Worm (Caenorhabditis elegans): ENCODE results near the gene C35D10.17.

DNA sequence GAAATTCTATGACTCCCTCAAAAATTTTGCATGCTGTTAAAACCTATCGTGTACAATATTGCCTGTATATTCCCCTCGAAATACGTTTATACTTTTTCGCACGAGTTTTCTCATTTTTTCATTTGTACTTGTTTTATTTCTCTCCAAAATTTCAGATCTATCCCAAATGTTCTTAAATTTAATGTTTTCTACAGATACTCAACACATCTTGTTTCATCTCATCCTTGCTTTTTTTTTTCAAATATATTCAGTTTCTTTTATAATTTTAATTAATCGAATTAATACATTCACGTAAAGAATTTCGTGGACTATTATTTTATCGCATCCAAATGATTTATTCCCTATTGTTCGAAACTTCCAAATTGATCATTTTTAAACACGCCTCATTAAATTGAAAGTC lies 11.9 kb upstream of the C35D10.17 start, which contains the start of gene C35D10.8:
- TF ChIP-seq scrt-1 (GFP tag; IDR thresholded peaks at IDR 0.05) (no peak), aly-1 (tag; optimal IDR thresholded peaks at IDR 0.05) (no peak), ceh-36 (tag; optimal IDR thresholded peaks at IDR 0.05) (no peak), flt-1 (GFP tag; IDR thresholded peaks at IDR 0.05) (no peak), ama-1 (optimal IDR thresholded peaks at IDR 0.05) (no peak), F13C5.2 (tag; optimal IDR thresholded peaks at IDR 0.05) (no peak), hmbx-1 (tag; optimal IDR thresholded peaks at IDR 0.05) (no peak), pes-1 (GFP tag; IDR thresholded peaks at IDR 0.05) (no peak), tbx-11 (GFP tag; IDR thresholded peaks at IDR 0.05) (no peak)
